Worm (Caenorhabditis elegans): ENCODE measurements around the gene clec-45.

clec-45 gene

ce11 chrV:7635469-7635868, 2.4 kb upstream of the clec-45 start, which contains the start of gene srd-29:
Gene srd-29 (plus strand): TSS chrV:7635769.
- TF ChIP-seq ceh-8 (GFP tag; optimal IDR thresholded peaks at IDR 0.05) (no peak), tbx-2 (tag; optimal IDR thresholded peaks at IDR 0.05) (no peak), nhr-84 (tag; optimal IDR thresholded peaks at IDR 0.05) (no peak), pag-3 (tag; optimal IDR thresholded peaks at IDR 0.05; ENCODE audit: borderline replicate concordance, insufficient read depth) (no peak), nhr-47 (tag; optimal IDR thresholded peaks at IDR 0.05) (no peak), pqm-1 (tag; optimal IDR thresholded peaks at IDR 0.05) (no peak), aha-1 (tag; optimal IDR thresholded peaks at IDR 0.05) (no peak), mef-2 (tag; optimal IDR thresholded peaks at IDR 0.05) (no peak)

- TF ChIP-seq aly-2 (tag; optimal IDR thresholded peaks at IDR 0.05) (no peak), unc-130 (tag; optimal IDR thresholded peaks at IDR 0.05) (no peak), lin-13 (GFP tag; optimal IDR thresholded peaks at IDR 0.05) (no peak)
Measured at ce11 chrV:7639356-7639755, 1.5 kb downstream of the clec-45 start.

ce11 chrV:7639787-7640186, 1.9 kb downstream of the clec-45 start, which contains the start of gene F07C4.10:
Gene F07C4.10 (minus strand): TSS chrV:7639887.
- TF ChIP-seq mdl-1 (tag; optimal IDR thresholded peaks at IDR 0.05): no peak
- no peak for TF ChIP-seq dsc-1 (tag; optimal IDR thresholded peaks at IDR 0.05)
- no peak for TF ChIP-seq unc-86 (tag; optimal IDR thresholded peaks at IDR 0.05)
- TF ChIP-seq irx-1 (tag; optimal IDR thresholded peaks at IDR 0.05): no peak
- TF ChIP-seq nhr-76 (tag; optimal IDR thresholded peaks at IDR 0.05): no peak
- TF ChIP-seq nhr-237 (tag; optimal IDR thresholded peaks at IDR 0.05): no peak
- no peak for TF ChIP-seq ceh-8 (GFP tag; optimal IDR thresholded peaks at IDR 0.05)
- TF ChIP-seq lin-35 (GFP tag; optimal IDR thresholded peaks at IDR 0.05): no peak
- no peak for TF ChIP-seq pax-3 (tag; optimal IDR thresholded peaks at IDR 0.05)
- TF ChIP-seq egl-13 (tag; optimal IDR thresholded peaks at IDR 0.05): no peak
- no peak for TF ChIP-seq nhr-47 (tag; optimal IDR thresholded peaks at IDR 0.05)
- TF ChIP-seq vab-15 (tag; optimal IDR thresholded peaks at IDR 0.05): no peak
- no peak for TF ChIP-seq fkh-10 (GFP tag; optimal IDR thresholded peaks at IDR 0.05)
- no peak for TF ChIP-seq tlp-1 (tag; optimal IDR thresholded peaks at IDR 0.05)
- no peak for TF ChIP-seq zag-1 (tag; optimal IDR thresholded peaks at IDR 0.05)
- no peak for TF ChIP-seq alr-1 (tag; optimal IDR thresholded peaks at IDR 0.05; ENCODE audit: borderline replicate concordance)

- TF ChIP-seq rnt-1 (tag; optimal IDR thresholded peaks at IDR 0.05) (no peak), nhr-237 (tag; optimal IDR thresholded peaks at IDR 0.05) (no peak), zag-1 (tag; optimal IDR thresholded peaks at IDR 0.05) (no peak), C34B4.2 (tag; optimal IDR thresholded peaks at IDR 0.05) (no peak), swsn-7 (tag; optimal IDR thresholded peaks at IDR 0.05) (no peak), blmp-1 (tag; optimal IDR thresholded peaks at IDR 0.05) (no peak), unc-130 (tag; optimal IDR thresholded peaks at IDR 0.05) (no peak), xbp-1 (tag; optimal IDR thresholded peaks at IDR 0.05) (no peak), ceh-8 (GFP tag; optimal IDR thresholded peaks at IDR 0.05) (no peak)
Measured at ce11 chrV:7641718-7642117, 3.8 kb downstream of the clec-45 start.

- TF ChIP-seq skn-1 (tag; optimal IDR thresholded peaks at IDR 0.05): no peak
- no peak for TF ChIP-seq unc-62 (GFP tag; optimal IDR thresholded peaks at IDR 0.05)
- TF ChIP-seq mdl-1 (tag; optimal IDR thresholded peaks at IDR 0.05): no peak
- no peak for TF ChIP-seq lin-35 (GFP tag; optimal IDR thresholded peaks at IDR 0.05)
- no peak for TF ChIP-seq sptf-1 (tag; optimal IDR thresholded peaks at IDR 0.05)
- no peak for TF ChIP-seq mef-2 (tag; optimal IDR thresholded peaks at IDR 0.05)
- TF ChIP-seq jun-1 (tag; optimal IDR thresholded peaks at IDR 0.05): no peak
- no peak for TF ChIP-seq hlh-4 (tag; optimal IDR thresholded peaks at IDR 0.05)
- TF ChIP-seq hlh-17 (GFP tag; optimal IDR thresholded peaks at IDR 0.05; ENCODE audit: borderline replicate concordance): no peak
- TF ChIP-seq lin-14 (GFP tag; optimal IDR thresholded peaks at IDR 0.05): no peak
- TF ChIP-seq ceh-90 (tag; optimal IDR thresholded peaks at IDR 0.05): no peak
- no peak for TF ChIP-seq lin-13 (GFP tag; optimal IDR thresholded peaks at IDR 0.05)
- TF ChIP-seq xbp-1 (tag; optimal IDR thresholded peaks at IDR 0.05): no peak
- TF ChIP-seq mep-1 (tag; optimal IDR thresholded peaks at IDR 0.05): no peak
- TF ChIP-seq elt-3 (tag; optimal IDR thresholded peaks at IDR 0.05): no peak
Measured at ce11 chrV:7643416-7643815, 5.5 kb downstream of the clec-45 start, which contains the start of gene F07C4.11. Gene F07C4.11 (minus strand): TSS chrV:7643516.

Data from whole organism, L1 larva.